Fruit fly (Drosophila melanogaster) whole organism, embryonic: ENCODE results near the gene CG15876.

Experiments
- Aef1 ChIP-seq: fragments of 200-800 bp; sonication (Bioruptor generic); IDR thresholded peaks from 3 replicates; pipeline ENCODE4 v1.3.6; 2022; ENCODE audit warnings: missing biosample characterization, missing genetic modification characterization
- CG1233 ChIP-seq: fragments of 200-800 bp; sonication (Bioruptor generic); optimal IDR thresholded peaks from 4 replicates; lab custom pipeline; 2018; ENCODE audit warnings: missing biosample characterization, mild to moderate bottlenecking, missing genetic modification characterization
- CG1529 ChIP-seq: fragments of 200-800 bp; sonication (Bioruptor generic); optimal IDR thresholded peaks from 3 replicates; lab custom pipeline; 2018; ENCODE audit warnings: missing biosample characterization, missing genetic modification characterization
- CG2875 ChIP-seq: fragments of 200-800 bp; sonication (Bioruptor generic); optimal IDR thresholded peaks from 2 replicates; lab custom pipeline; 2017; ENCODE audit warnings: missing biosample characterization, mild to moderate bottlenecking, missing genetic modification characterization, missing genetic modification reagents
- CG31441 ChIP-seq: fragments of 200-800 bp; sonication (Bioruptor generic); IDR thresholded peaks from 2 replicates; pipeline ENCODE4 v1.3.6; 2022; ENCODE audit warnings: missing biosample characterization, missing genetic modification characterization
- CG5953 ChIP-seq: fragments of 200-800 bp; sonication (Bioruptor generic); IDR thresholded peaks from 2 replicates; pipeline ENCODE4 v1.3.6; 2022; ENCODE audit warnings: missing biosample characterization, missing genetic modification characterization
- CG8089 ChIP-seq: fragments of 200-800 bp; sonication (Bioruptor generic); optimal IDR thresholded peaks from 3 replicates; lab custom pipeline; 2016; ENCODE audit warnings: missing biosample characterization, missing genetic modification characterization
- CG8765 ChIP-seq: fragments of 200-800 bp; sonication (Bioruptor generic); IDR thresholded peaks from 2 replicates; pipeline ENCODE4 v1.3.6; 2022; ENCODE audit warnings: missing biosample characterization, missing genetic modification characterization
- CG9215 ChIP-seq: fragments of 200-800 bp; sonication (Bioruptor generic); IDR thresholded peaks from 2 replicates; pipeline ENCODE4 v1.3.6; 2022; ENCODE audit warnings: missing biosample characterization, missing genetic modification characterization
- Deaf1 ChIP-seq: fragments of 200-800 bp; optimal IDR thresholded peaks from 3 replicates; lab custom pipeline; 2019; ENCODE audit warnings: missing biosample characterization, mild to moderate bottlenecking, missing genetic modification characterization, moderate library complexity
- Doc3 ChIP-seq: fragments of 200-800 bp; sonication (Bioruptor generic); IDR thresholded peaks from 3 replicates; pipeline ENCODE4 v1.3.6; 2022; ENCODE audit warnings: missing biosample characterization, missing genetic modification characterization; ENCODE audit not compliant: partially characterized antibody
- ERR ChIP-seq: fragments of 200-800 bp; sonication (Bioruptor generic); optimal IDR thresholded peaks from 2 replicates; lab custom pipeline; 2016; ENCODE audit warnings: missing biosample characterization, missing genetic modification characterization
- Ets65A ChIP-seq: fragments of 200-800 bp; sonication (Bioruptor generic); peaks from one replicate; lab custom pipeline; 2016; ENCODE audit warnings: missing biosample characterization, missing genetic modification characterization
- Hr3 ChIP-seq: fragments of 200-800 bp; sonication (Bioruptor generic); optimal IDR thresholded peaks from 3 replicates; lab custom pipeline; 2016; ENCODE audit warnings: missing biosample characterization, missing genetic modification characterization
- Hr39 ChIP-seq: fragments of >200 bp; optimal IDR thresholded peaks from 2 replicates; lab custom pipeline; 2017
- Scr ChIP-seq: fragments of 200-800 bp; sonication (Bioruptor generic); IDR thresholded peaks from 2 replicates; pipeline ENCODE4 v1.3.6; 2022; ENCODE audit warnings: missing biosample characterization, missing genetic modification characterization; ENCODE audit not compliant: partially characterized antibody
- Sox102F ChIP-seq: fragments of 200-800 bp; sonication (Bioruptor generic); optimal IDR thresholded peaks from 2 replicates; lab custom pipeline; 2018; ENCODE audit warnings: missing biosample characterization, mild to moderate bottlenecking, missing genetic modification characterization, moderate library complexity
- bab2 ChIP-seq: fragments of 200-800 bp; sonication (Bioruptor generic); optimal IDR thresholded peaks from 2 replicates; lab custom pipeline; 2016; ENCODE audit warnings: missing biosample characterization, missing genetic modification characterization
- bsh ChIP-seq, 2 experiments: fragments of 200-800 bp; sonication (Bioruptor generic); optimal IDR thresholded peaks; 2 replicates each; lab custom pipeline; 2017 to 2018; ENCODE audit warnings: mild to moderate bottlenecking in 2 of 2, missing biosample characterization in 2 of 2, missing genetic modification characterization in 2 of 2, moderate library complexity in 1 of 2
- caup ChIP-seq: fragments of 200-800 bp; sonication (Bioruptor generic); optimal IDR thresholded peaks from 3 replicates; lab custom pipeline; 2017; ENCODE audit warnings: missing biosample characterization, mild to moderate bottlenecking, missing genetic modification characterization, moderate library complexity; ENCODE audit not compliant: severe bottlenecking
- da ChIP-seq: fragments of 200-800 bp; sonication (Bioruptor generic); optimal IDR thresholded peaks from 2 replicates; lab custom pipeline; 2016; ENCODE audit warnings: missing biosample characterization, missing genetic modification characterization
- fu2 ChIP-seq: fragments of 200-800 bp; sonication (Bioruptor generic); optimal IDR thresholded peaks from 2 replicates; lab custom pipeline; 2016; ENCODE audit warnings: missing biosample characterization, missing genetic modification characterization
- gce ChIP-seq: fragments of 200-800 bp; sonication (Bioruptor generic); IDR thresholded peaks from 3 replicates; pipeline ENCODE4 v1.3.6; 2022; ENCODE audit warnings: missing biosample characterization, missing genetic modification characterization
- h ChIP-seq: fragments of >200 bp; optimal IDR thresholded peaks from 2 replicates; lab custom pipeline; 2017
- hkb ChIP-seq, 2 experiments: fragments of 200-800 bp in 1 of 2; fragments of >200 bp in 1 of 2; sonication (Bioruptor generic) in 1 of 2; IDR thresholded peaks in 1 of 2; optimal IDR thresholded peaks in 1 of 2; 2 replicates each; pipeline versions ENCODE4 v1.3.6 to Lab custom; 2017 to 2022; ENCODE audit warnings: missing biosample characterization in 1 of 2, missing genetic modification characterization in 1 of 2
- jing ChIP-seq: fragments of 200-800 bp; sonication (Bioruptor generic); optimal IDR thresholded peaks from 2 replicates; lab custom pipeline; 2018; ENCODE audit warnings: missing biosample characterization, mild to moderate bottlenecking, missing genetic modification characterization
- kay ChIP-seq: fragments of 200-800 bp; sonication (Bioruptor generic); optimal IDR thresholded peaks from 2 replicates; lab custom pipeline; 2016; ENCODE audit warnings: missing biosample characterization, missing genetic modification characterization
- kni ChIP-seq: fragments of 200-800 bp; sonication (Bioruptor generic); optimal IDR thresholded peaks from 3 replicates; lab custom pipeline; 2017; ENCODE audit warnings: mild to moderate bottlenecking, missing biosample characterization, missing genetic modification reagents, missing genetic modification characterization
- tap ChIP-seq: fragments of 200-800 bp; optimal IDR thresholded peaks from 3 replicates; lab custom pipeline; 2019; ENCODE audit warnings: missing biosample characterization, mild to moderate bottlenecking, missing genetic modification characterization, moderate library complexity
- tna ChIP-seq: fragments of 200-800 bp; sonication (Bioruptor generic); IDR thresholded peaks from 2 replicates; pipeline ENCODE4 v1.3.6; 2022; ENCODE audit warnings: missing biosample characterization, missing genetic modification characterization; ENCODE audit not compliant: partially characterized antibody
- unpg ChIP-seq: fragments of 200-800 bp; sonication (Bioruptor generic); optimal IDR thresholded peaks from 3 replicates; lab custom pipeline; 2018; ENCODE audit warnings: missing biosample characterization, mild to moderate bottlenecking, missing genetic modification characterization, moderate library complexity

The CG15876 gene

dm6 chr3L:4677532-4677931 lies 17.1 kb downstream of the CG15876 start, which contains the start of gene CG34266:
TSS of gene CG34266 (plus strand) at chr3L:4677832.
- peak; percentile 81 for TF ChIP-seq Ets65A (GFP tag; lab: Kevin White, UChicago)
- TF ChIP-seq CG1233 (GFP tag; lab: Kevin White, UChicago), result no peak

DNA sequence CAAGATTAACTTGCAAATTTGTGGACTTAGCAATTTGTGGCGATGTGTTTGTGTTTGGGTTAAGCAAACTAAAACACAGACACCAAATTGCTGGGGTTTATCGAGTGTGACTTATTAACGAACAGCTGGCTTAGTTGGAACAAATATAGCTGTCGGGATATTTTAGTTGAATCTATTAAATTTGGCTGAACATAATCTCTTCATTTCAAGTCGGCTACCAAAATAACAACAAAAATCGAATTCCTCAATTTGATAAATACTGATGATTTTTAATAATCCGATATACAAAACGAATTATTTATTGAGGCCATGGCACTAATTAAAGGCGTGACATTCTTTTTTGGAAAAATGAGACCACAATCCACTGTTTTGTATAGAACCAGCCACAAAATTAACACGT lies 27.4 kb downstream of the CG15876 start, which contains the start of gene CG32236:
TSS of gene CG32236 (minus strand) at position 101 of the 400 bp plus-strand sequence.
- TF ChIP-seq unpg (GFP tag; lab: Kevin White, UChicago) (no peak), Sox102F (GFP tag; lab: Kevin White, UChicago) (no peak), tap (tag; lab: Kevin White, UChicago) (no peak), kni (GFP tag; lab: Kevin White, UChicago) (no peak), CG2875 (no peak), kay (no peak), Doc3 (GFP tag; lab: Robert Waterston, UW) (no peak), h (lab: Kevin White, UChicago) (no peak), Aef1 (GFP tag; lab: Robert Waterston, UW) (no peak), CG5953 (GFP tag; lab: Robert Waterston, UW) (no peak), Deaf1 (tag; lab: Kevin White, UChicago) (no peak), CG8765 (GFP tag; lab: Robert Waterston, UW) (no peak), Scr (GFP tag; lab: Robert Waterston, UW) (no peak), Hr39 (lab: Kevin White, UChicago) (no peak), CG8089 (GFP tag; lab: Kevin White, UChicago) (no peak)

dm6 chr3L:4647976-4648375 lies 46.7 kb downstream of the CG15876 start, which contains the start of gene TTLL1B:
TSS of gene TTLL1B (plus strand) at chr3L:4648276.
- TF ChIP-seq jing, result no peak
- no peak for TF ChIP-seq fu2 (GFP tag; lab: Kevin White, UChicago)
- no peak for TF ChIP-seq caup (GFP tag; lab: Kevin White, UChicago)
- TF ChIP-seq bab2 (GFP tag; lab: Kevin White, UChicago), result no peak
- no peak for TF ChIP-seq CG9215 (GFP tag; lab: Robert Waterston, UW)
- no peak for TF ChIP-seq da (GFP tag; lab: Kevin White, UChicago)
- no peak for TF ChIP-seq ERR (GFP tag; lab: Kevin White, UChicago)
- TF ChIP-seq hkb (optimal IDR thresholded peaks at IDR 0.05; lab: Kevin White, UChicago), result no peak
- no peak for TF ChIP-seq hkb (GFP tag; IDR thresholded peaks at IDR 0.05; lab: Robert Waterston, UW)
- no peak for TF ChIP-seq gce (GFP tag; lab: Robert Waterston, UW)
- no peak for TF ChIP-seq CG1529 (GFP tag; lab: Kevin White, UChicago)
- TF ChIP-seq bsh (GFP tag; optimal IDR thresholded peaks at IDR 0.05; lab: Kevin White, UChicago), result no peak
- no peak for TF ChIP-seq Hr3 (GFP tag; lab: Kevin White, UChicago)
- TF ChIP-seq CG31441, result no peak
- no peak for TF ChIP-seq tna (GFP tag; lab: Robert Waterston, UW)
